Worm (Caenorhabditis elegans): ENCODE measurements around the gene H20E11.3.

ce11 chrIV:6829902-6830301 is 5.3 kb downstream of the H20E11.3 start, which contains the start of gene H20E11.1:
- TF ChIP-seq unc-62 (GFP tag; optimal IDR thresholded peaks at IDR 0.05) = no peak
- TF ChIP-seq nhr-11 (tag; optimal IDR thresholded peaks at IDR 0.05) = no peak
- TF ChIP-seq gmeb-1 (tag; optimal IDR thresholded peaks at IDR 0.05) = no peak
- TF ChIP-seq nhr-6 (tag; optimal IDR thresholded peaks at IDR 0.05) = no peak
- TF ChIP-seq sma-9 (GFP tag; optimal IDR thresholded peaks at IDR 0.05) = no peak
- TF ChIP-seq sma-9 (tag; optimal IDR thresholded peaks at IDR 0.05) = no peak
- no peak for TF ChIP-seq blmp-1 (tag; optimal IDR thresholded peaks at IDR 0.05; ENCODE audit: insufficient read depth)
- no peak for TF ChIP-seq egl-27 (tag; optimal IDR thresholded peaks at IDR 0.05)
- TF ChIP-seq ztf-11 (tag; optimal IDR thresholded peaks at IDR 0.05) = no peak
- TF ChIP-seq zag-1 (tag; optimal IDR thresholded peaks at IDR 0.05) = no peak

Data from whole organism, L2 larva.